Worm (Caenorhabditis elegans) whole organism, L4/young adult: ENCODE results near the gene sru-8.

ENCODE experiments used
- W03F9.2 ChIP-seq: fragments of 150-350 bp; optimal IDR thresholded peaks from 2 replicates; lab custom pipeline; 2014; ENCODE audit warnings: missing biosample characterization, missing genetic modification characterization
- dao-5 ChIP-seq: sonication (generic microtip); optimal IDR thresholded peaks from 2 replicates; lab custom pipeline; 2016; ENCODE audit warnings: missing genotype, missing genetic modification characterization, moderate library complexity, missing compliant biosample characterization
- him-1 ChIP-seq: sonication (generic microtip); optimal IDR thresholded peaks from 2 replicates; lab custom pipeline; 2016; ENCODE audit warnings: missing genotype, missing genetic modification reagents, missing genetic modification characterization, missing compliant biosample characterization

sru-8 gene

ce11 chrV:9824149-9824548, 19.5 kb upstream of the sru-8 start, which contains the start of gene str-2:
str-2 (minus strand) TSS chrV:9824249.
- TF ChIP-seq dao-5 (no peak), him-1 (tag; lab: Kevin White, UChicago) (no peak), W03F9.2 (tag; lab: Kevin White, UChicago) (no peak)

ce11 chrV:9833900-9834299, 9.8 kb upstream of the sru-8 start, which contains the start of gene sru-40:
sru-40 (minus strand) TSS chrV:9834000.
- TF ChIP-seq dao-5 (no peak), him-1 (tag; lab: Kevin White, UChicago) (no peak), W03F9.2 (tag; lab: Kevin White, UChicago) (no peak)

- no peak for TF ChIP-seq him-1 (tag; lab: Kevin White, UChicago)
- no peak for TF ChIP-seq dao-5
- TF ChIP-seq W03F9.2 (tag; lab: Kevin White, UChicago) = no peak
Observed at ce11 chrV:9835945-9836344, 7.7 kb upstream of the sru-8 start, which contains the start of gene sru-38. sru-38 (minus strand) TSS chrV:9836045.

- TF ChIP-seq him-1 (tag; lab: Kevin White, UChicago) = no peak
- TF ChIP-seq W03F9.2 (tag; lab: Kevin White, UChicago) = no peak
- TF ChIP-seq dao-5 = no peak
Observed at ce11 chrV:9837679-9838078, 6.0 kb upstream of the sru-8 start, which contains the start of gene srsx-21. srsx-21 (plus strand) TSS chrV:9837979.

ce11 chrV:9841376-9841775, 2.3 kb upstream of the sru-8 start, which contains the start of gene sru-36:
sru-36 (plus strand) TSS chrV:9841676.
- TF ChIP-seq dao-5 = no peak
- TF ChIP-seq him-1 (tag; lab: Kevin White, UChicago) = no peak
- TF ChIP-seq W03F9.2 (tag; lab: Kevin White, UChicago) = no peak

ce11 chrV:9848576-9848975, 4.9 kb downstream of the sru-8 start:
- TF ChIP-seq W03F9.2 (tag; lab: Kevin White, UChicago) (no peak), him-1 (tag; lab: Kevin White, UChicago) (no peak), dao-5 (no peak)

ce11 chrV:9853801-9854200, 10.1 kb downstream of the sru-8 start:
- TF ChIP-seq dao-5 = no peak
- no peak for TF ChIP-seq W03F9.2 (tag; lab: Kevin White, UChicago)
- TF ChIP-seq him-1 (tag; lab: Kevin White, UChicago) = no peak

ce11 chrV:9855920-9856852, 12.5 kb downstream of the sru-8 start:
- no peak for TF ChIP-seq him-1 (tag; lab: Kevin White, UChicago)
- TF ChIP-seq dao-5 = no peak

ce11 chrV:9856978-9857377, 13.3 kb downstream of the sru-8 start:
- TF ChIP-seq dao-5 (no peak), W03F9.2 (tag; lab: Kevin White, UChicago) (no peak), him-1 (tag; lab: Kevin White, UChicago) (no peak)

ce11 chrV:9859863-9860262, 16.2 kb downstream of the sru-8 start, which contains the start of gene lsy-12:
lsy-12 (minus strand) TSS chrV:9859963.
- TF ChIP-seq dao-5 (no peak), him-1 (tag; lab: Kevin White, UChicago) (no peak), W03F9.2 (tag; lab: Kevin White, UChicago) (no peak)

ce11 chrV:9860337-9860736, 16.7 kb downstream of the sru-8 start:
- TF ChIP-seq W03F9.2 (tag; lab: Kevin White, UChicago) (no peak), him-1 (tag; lab: Kevin White, UChicago) (no peak), dao-5 (no peak)

- TF ChIP-seq dao-5 (no peak), him-1 (tag; lab: Kevin White, UChicago) (no peak), W03F9.2 (tag; lab: Kevin White, UChicago) (no peak)
Observed at ce11 chrV:9868311-9868710, 24.6 kb downstream of the sru-8 start, which contains the start of gene srab-17. srab-17 (minus strand) TSS chrV:9868411.

ce11 chrV:9871339-9871738, 27.7 kb downstream of the sru-8 start, which contains the start of gene srab-18:
srab-18 (minus strand) TSS chrV:9871439.
- TF ChIP-seq dao-5 = no peak

- TF ChIP-seq dao-5 = no peak
Observed at ce11 chrV:9879404-9879803, 35.7 kb downstream of the sru-8 start, which contains the start of gene srab-26. srab-26 (minus strand) TSS chrV:9879504.
